Fruit fly (Drosophila melanogaster): Measurements from ENCODE around the gene pasha.

pasha gene

dm6 chr3R:31616001-31616400 is 1.8 kb upstream of the pasha start, which contains the start of the genes Mnat9 and CG1792 (continued):
- peak; percentile 86 for TF ChIP-seq CG14965 (GFP tag; optimal IDR thresholded peaks at IDR 0.05; ENCODE audit: borderline replicate concordance)
- TF ChIP-seq CG1529 (GFP tag; optimal IDR thresholded peaks at IDR 0.05): peak; percentile 95
- TF ChIP-seq CG5245 (GFP tag; optimal IDR thresholded peaks at IDR 0.05): peak; percentile 98
- TF ChIP-seq Usf (GFP tag; optimal IDR thresholded peaks at IDR 0.05): peak; percentile 93
- peak; percentile 100 for TF ChIP-seq CG14441 (GFP tag; IDR thresholded peaks at IDR 0.05)
- peak; percentile 78 for TF ChIP-seq bigmax (GFP tag; optimal IDR thresholded peaks at IDR 0.05)
- 0 out of 2 replicates have a peak, but pooled peaks have one; percentile 30 for TF ChIP-seq unc-4 (GFP tag; IDR thresholded peaks at IDR 0.05; ENCODE audit: partially characterized antibody)
- peak; percentile 98 for TF ChIP-seq CG12071 (GFP tag; optimal IDR thresholded peaks at IDR 0.05)
- TF ChIP-seq CG1792 (GFP tag; optimal IDR thresholded peaks at IDR 0.05): peak; percentile 99
- no peak for TF ChIP-seq CG2129 (GFP tag; IDR thresholded peaks at IDR 0.05; ENCODE audit: partially characterized antibody)
- no peak for TF ChIP-seq usp (GFP tag; optimal IDR thresholded peaks at IDR 0.05)
- TF ChIP-seq fd96Cb (tag; optimal IDR thresholded peaks at IDR 0.05): peak; percentile 99
- TF ChIP-seq gce (GFP tag; IDR thresholded peaks at IDR 0.05): peak; percentile 99
- TF ChIP-seq HLH4C (GFP tag; IDR thresholded peaks at IDR 0.05; ENCODE audit: partially characterized antibody): no peak
- TF ChIP-seq CG10565 (GFP tag; optimal IDR thresholded peaks at IDR 0.05): peak; percentile 95
- TF ChIP-seq CG2712 (tag; optimal IDR thresholded peaks at IDR 0.05): peak; percentile 99
- peak; percentile 99 for TF ChIP-seq ranshi (GFP tag; IDR thresholded peaks at IDR 0.05)
- TF ChIP-seq ind (GFP tag; optimal IDR thresholded peaks at IDR 0.05): peak; percentile 99
- peak; percentile 65 for TF ChIP-seq Dip2 (GFP tag; IDR thresholded peaks at IDR 0.05)
- peak; percentile 89 for TF ChIP-seq CG10321 (GFP tag; IDR thresholded peaks at IDR 0.05)
- peak; percentile 99 for TF ChIP-seq H15 (GFP tag; IDR thresholded peaks at IDR 0.05)
- peak; percentile 99 for TF ChIP-seq lilli (GFP tag; optimal IDR thresholded peaks at IDR 0.05)
- peak; percentile 94 for TF ChIP-seq sug (tag; optimal IDR thresholded peaks at IDR 0.05)
- peak; percentile 96 for TF ChIP-seq CG13894 (tag; optimal IDR thresholded peaks at IDR 0.05)
- TF ChIP-seq CG7839 (tag; optimal IDR thresholded peaks at IDR 0.05): peak; percentile 98
- peak; percentile 91 for TF ChIP-seq Myb (GFP tag; optimal IDR thresholded peaks at IDR 0.05)
- TF ChIP-seq Nf-YC (tag; optimal IDR thresholded peaks at IDR 0.05): peak; percentile 84
- TF ChIP-seq CG17612 (GFP tag; IDR thresholded peaks at IDR 0.05): peak; percentile 99
- TF ChIP-seq CG9797 (GFP tag; optimal IDR thresholded peaks at IDR 0.05): peak; percentile 45
- TF ChIP-seq CG2116 (GFP tag; optimal IDR thresholded peaks at IDR 0.05): peak; percentile 90
- TF ChIP-seq Nf-YA (GFP tag; IDR thresholded peaks at IDR 0.05): peak; percentile 98
- TF ChIP-seq grn (GFP tag; optimal IDR thresholded peaks at IDR 0.05): peak; percentile 83
- TF ChIP-seq Elba2 (GFP tag; optimal IDR thresholded peaks at IDR 0.05): peak; percentile 82
- peak; percentile 99 for TF ChIP-seq E2f1 (GFP tag; IDR thresholded peaks at IDR 0.05)
- peak; percentile 95 for TF ChIP-seq CG7357 (GFP tag; IDR thresholded peaks at IDR 0.05)
- TF ChIP-seq CG15269 (tag; optimal IDR thresholded peaks at IDR 0.05): peak; percentile 98
- TF ChIP-seq BEAF-32 (GFP tag; optimal IDR thresholded peaks at IDR 0.05): peak; percentile 53
- TF ChIP-seq Deaf1 (tag; optimal IDR thresholded peaks at IDR 0.05): peak; percentile 81
- no peak for TF ChIP-seq zen2 (GFP tag; IDR thresholded peaks at IDR 0.05; ENCODE audit: partially characterized antibody)
- peak; percentile 96 for TF ChIP-seq gsb-n (tag; optimal IDR thresholded peaks at IDR 0.05)
- TF ChIP-seq CG6791 (GFP tag; IDR thresholded peaks at IDR 0.05; ENCODE audit: partially characterized antibody): no peak
- peak; percentile 84 for TF ChIP-seq CG8359 (GFP tag; optimal IDR thresholded peaks at IDR 0.05; ENCODE audit: borderline replicate concordance)
- peak; percentile 98 for TF ChIP-seq Optix (GFP tag; IDR thresholded peaks at IDR 0.05)
- TF ChIP-seq CG18011 (GFP tag; optimal IDR thresholded peaks at IDR 0.05): peak; percentile 90
- TF ChIP-seq pho (GFP tag; optimal IDR thresholded peaks at IDR 0.05): peak; percentile 98
- TF ChIP-seq CG30431 (GFP tag; optimal IDR thresholded peaks at IDR 0.05): peak; percentile 98
- TF ChIP-seq Gsc (GFP tag; IDR thresholded peaks at IDR 0.05): peak; percentile 96
- TF ChIP-seq TFAM (GFP tag; optimal IDR thresholded peaks at IDR 0.05): peak; percentile 92
- peak; percentile 98 for TF ChIP-seq toy (GFP tag; IDR thresholded peaks at IDR 0.05)
- TF ChIP-seq mirr (GFP tag; optimal IDR thresholded peaks at IDR 0.05): peak; percentile 95
- TF ChIP-seq Side (GFP tag; optimal IDR thresholded peaks at IDR 0.05): peak; percentile 97

All from whole organism, embryonic.